Worm (Caenorhabditis elegans) whole organism, L2 larva: ENCODE results near the gene C06E7.2.

Experiments used
- F13H6.1 ChIP-seq: sonication (generic microtip); optimal IDR thresholded peaks from 2 replicates; lab custom pipeline; 2016; ENCODE audit warnings: missing genetic modification characterization, missing compliant biosample characterization
- R02D3.7 ChIP-seq: fragments of 150-350 bp; optimal IDR thresholded peaks from 2 replicates; lab custom pipeline; 2014; ENCODE audit warnings: missing biosample characterization, missing genetic modification characterization
- ama-1 ChIP-seq: fragments of 150-350 bp; optimal IDR thresholded peaks from 2 replicates; lab custom pipeline; 2018; ENCODE audit warnings: inconsistent platforms
- egl-27 ChIP-seq: sonication (generic microtip); optimal IDR thresholded peaks from 3 replicates; lab custom pipeline; 2017; ENCODE audit warnings: missing biosample characterization, missing genetic modification reagents, missing genetic modification characterization
- elt-1 ChIP-seq: fragments of 150-350 bp; optimal IDR thresholded peaks from 2 replicates; lab custom pipeline; 2014; ENCODE audit warnings: missing biosample characterization, missing genetic modification characterization
- lin-13 ChIP-seq: fragments of 150-350 bp; optimal IDR thresholded peaks from 2 replicates; lab custom pipeline; 2014; ENCODE audit warnings: missing biosample characterization, missing genetic modification reagents, missing genetic modification characterization
- mdl-1 ChIP-seq, 2 experiments: fragments of 150-350 bp in 1 of 2; sonication (generic microtip) in 1 of 2; optimal IDR thresholded peaks; 2 replicates each; lab custom pipeline; 2017; ENCODE audit warnings: missing biosample characterization in 2 of 2, missing genetic modification characterization in 2 of 2
- nhr-11 ChIP-seq: fragments of 150-350 bp; optimal IDR thresholded peaks from 2 replicates; lab custom pipeline; 2014; ENCODE audit warnings: missing biosample characterization, missing genetic modification characterization
- nhr-12 ChIP-seq: fragments of 150-350 bp; optimal IDR thresholded peaks from 2 replicates; lab custom pipeline; 2014; ENCODE audit warnings: missing biosample characterization, missing genetic modification characterization
- nhr-129 ChIP-seq: fragments of 150-350 bp; optimal IDR thresholded peaks from 2 replicates; lab custom pipeline; 2014; ENCODE audit warnings: missing biosample characterization, missing genetic modification characterization
- nhr-237 ChIP-seq: fragments of 150-350 bp; optimal IDR thresholded peaks from 2 replicates; lab custom pipeline; 2014; ENCODE audit warnings: missing biosample characterization, missing genetic modification characterization
- snpc-4 ChIP-seq: fragments of 150-350 bp; optimal IDR thresholded peaks from 2 replicates; lab custom pipeline; 2014; ENCODE audit warnings: missing biosample characterization, missing genetic modification characterization
- zag-1 ChIP-seq: fragments of 150-350 bp; optimal IDR thresholded peaks from 2 replicates; lab custom pipeline; 2014; ENCODE audit warnings: missing biosample characterization, missing genetic modification characterization

- TF ChIP-seq nhr-129 (tag; lab: Kevin White, UChicago) (no peak), mdl-1 (tag; optimal IDR thresholded peaks at IDR 0.05; lab: Kevin White, UChicago) (no peak), lin-13 (GFP tag; lab: Kevin White, UChicago) (no peak), nhr-11 (tag; lab: Kevin White, UChicago) (no peak), F13H6.1 (tag; lab: Kevin White, UChicago) (no peak), zag-1 (tag; lab: Kevin White, UChicago) (no peak), nhr-237 (tag; lab: Kevin White, UChicago) (no peak), R02D3.7 (tag; lab: Kevin White, UChicago) (no peak), ama-1 (lab: Kevin White, UChicago) (no peak), snpc-4 (tag; lab: Kevin White, UChicago) (no peak), elt-1 (tag; lab: Kevin White, UChicago) (no peak), egl-27 (tag; lab: Kevin White, UChicago) (no peak), nhr-12 (no peak)
Measured at ce11 chrIV:5824493-5824892, 14.8 kb upstream of the C06E7.2 start, which contains the start of gene egal-1.
